Worm (Caenorhabditis elegans): ENCODE measurements around the gene T24C12.4.
A peak's percentile ranks its signal among the peaks of the same experiment; 100 is the strongest.

T24C12.4 gene

ce11 chrX:2212141-2212540 lies 7.3 kb upstream of the T24C12.4 start:
- TF ChIP-seq ceh-43 (GFP tag; optimal IDR thresholded peaks at IDR 0.05) (no peak), pha-4 (tag; optimal IDR thresholded peaks at IDR 0.05) (peak; percentile 19), lin-13 (tag; optimal IDR thresholded peaks at IDR 0.05) (no peak), snpc-4 (tag; optimal IDR thresholded peaks at IDR 0.05) (no peak), mab-5 (tag; optimal IDR thresholded peaks at IDR 0.05) (no peak)

ce11 chrX:2210751-2211150 lies 5.9 kb upstream of the T24C12.4 start, which contains the start of gene peb-1:
peb-1 (plus strand) TSS chrX:2211051.
- TF ChIP-seq mls-2 (tag; optimal IDR thresholded peaks at IDR 0.05): no peak
- TF ChIP-seq sem-2 (GFP tag; optimal IDR thresholded peaks at IDR 0.05): no peak
- TF ChIP-seq mab-5 (tag; optimal IDR thresholded peaks at IDR 0.05): no peak
- TF ChIP-seq nhr-76 (tag; optimal IDR thresholded peaks at IDR 0.05): no peak
- no peak for TF ChIP-seq hlh-1 (tag; optimal IDR thresholded peaks at IDR 0.05)
- no peak for TF ChIP-seq ceh-39 (tag; optimal IDR thresholded peaks at IDR 0.05)
- no peak for TF ChIP-seq blmp-1 (tag; optimal IDR thresholded peaks at IDR 0.05)
- TF ChIP-seq unc-62 (GFP tag; optimal IDR thresholded peaks at IDR 0.05): no peak
- no peak for TF ChIP-seq unc-120 (tag; optimal IDR thresholded peaks at IDR 0.05; ENCODE audit: poor library complexity, severe bottlenecking)

- TF ChIP-seq mls-2 (tag; optimal IDR thresholded peaks at IDR 0.05) (no peak), nhr-76 (tag; optimal IDR thresholded peaks at IDR 0.05) (no peak), blmp-1 (tag; optimal IDR thresholded peaks at IDR 0.05) (no peak), tbx-8 (GFP tag; optimal IDR thresholded peaks at IDR 0.05) (no peak), lsy-2 (tag; optimal IDR thresholded peaks at IDR 0.05) (no peak), ceh-39 (tag; optimal IDR thresholded peaks at IDR 0.05) (no peak), unc-39 (tag; optimal IDR thresholded peaks at IDR 0.05) (no peak), unc-120 (tag; optimal IDR thresholded peaks at IDR 0.05; ENCODE audit: poor library complexity, severe bottlenecking) (no peak)
Measured at ce11 chrX:2210164-2210563, 5.3 kb upstream of the T24C12.4 start.

- no peak for TF ChIP-seq mls-2 (tag; optimal IDR thresholded peaks at IDR 0.05)
- TF ChIP-seq snpc-4 (tag; optimal IDR thresholded peaks at IDR 0.05): no peak
- TF ChIP-seq cnd-1 (tag; optimal IDR thresholded peaks at IDR 0.05): no peak
- TF ChIP-seq unc-39 (tag; optimal IDR thresholded peaks at IDR 0.05): no peak
Measured at ce11 chrX:2208391-2208790, 3.5 kb upstream of the T24C12.4 start.

ce11 chrX:2203760-2204159 lies 1.1 kb downstream of the T24C12.4 start, which contains the start of gene T24C12.3:
T24C12.3 (minus strand) TSS chrX:2203893.
- TF ChIP-seq elt-1 (tag; optimal IDR thresholded peaks at IDR 0.05; ENCODE audit: borderline replicate concordance, insufficient read depth): peak; percentile 81
- TF ChIP-seq ceh-83 (GFP tag; optimal IDR thresholded peaks at IDR 0.05): no peak

ce11 chrX:2199140-2199539 lies 5.7 kb downstream of the T24C12.4 start, which contains the start of gene T24C12.1:
T24C12.1 (plus strand) TSS chrX:2199440.
- TF ChIP-seq ces-1 (GFP tag; optimal IDR thresholded peaks at IDR 0.05): no peak
- no peak for TF ChIP-seq lin-32 (GFP tag; optimal IDR thresholded peaks at IDR 0.05)
- TF ChIP-seq nhr-28 (tag; optimal IDR thresholded peaks at IDR 0.05): no peak
- no peak for TF ChIP-seq M03D4.4 (tag; optimal IDR thresholded peaks at IDR 0.05)
- no peak for TF ChIP-seq zip-8 (tag; optimal IDR thresholded peaks at IDR 0.05)
- TF ChIP-seq elt-1 (tag; optimal IDR thresholded peaks at IDR 0.05; ENCODE audit: borderline replicate concordance, insufficient read depth): no peak

- TF ChIP-seq lsy-2 (tag; optimal IDR thresholded peaks at IDR 0.05) (no peak), ceh-43 (GFP tag; optimal IDR thresholded peaks at IDR 0.05) (no peak), unc-39 (tag; optimal IDR thresholded peaks at IDR 0.05) (no peak), mab-5 (tag; optimal IDR thresholded peaks at IDR 0.05) (no peak), M03D4.4 (tag; optimal IDR thresholded peaks at IDR 0.05) (no peak), zip-8 (tag; optimal IDR thresholded peaks at IDR 0.05) (no peak), elt-3 (tag; optimal IDR thresholded peaks at IDR 0.05) (no peak), nhr-2 (tag; optimal IDR thresholded peaks at IDR 0.05) (no peak), lin-13 (tag; optimal IDR thresholded peaks at IDR 0.05) (no peak), ham-2 (GFP tag; optimal IDR thresholded peaks at IDR 0.05) (no peak), flh-1 (GFP tag; optimal IDR thresholded peaks at IDR 0.05) (no peak)
Measured at ce11 chrX:2197444-2197843, 7.4 kb downstream of the T24C12.4 start.

All from whole organism, mixed stage, embryonic.